Comparison of ENCODE assay signal across 5 fruit fly cellular contexts in the genomic region with DNA sequence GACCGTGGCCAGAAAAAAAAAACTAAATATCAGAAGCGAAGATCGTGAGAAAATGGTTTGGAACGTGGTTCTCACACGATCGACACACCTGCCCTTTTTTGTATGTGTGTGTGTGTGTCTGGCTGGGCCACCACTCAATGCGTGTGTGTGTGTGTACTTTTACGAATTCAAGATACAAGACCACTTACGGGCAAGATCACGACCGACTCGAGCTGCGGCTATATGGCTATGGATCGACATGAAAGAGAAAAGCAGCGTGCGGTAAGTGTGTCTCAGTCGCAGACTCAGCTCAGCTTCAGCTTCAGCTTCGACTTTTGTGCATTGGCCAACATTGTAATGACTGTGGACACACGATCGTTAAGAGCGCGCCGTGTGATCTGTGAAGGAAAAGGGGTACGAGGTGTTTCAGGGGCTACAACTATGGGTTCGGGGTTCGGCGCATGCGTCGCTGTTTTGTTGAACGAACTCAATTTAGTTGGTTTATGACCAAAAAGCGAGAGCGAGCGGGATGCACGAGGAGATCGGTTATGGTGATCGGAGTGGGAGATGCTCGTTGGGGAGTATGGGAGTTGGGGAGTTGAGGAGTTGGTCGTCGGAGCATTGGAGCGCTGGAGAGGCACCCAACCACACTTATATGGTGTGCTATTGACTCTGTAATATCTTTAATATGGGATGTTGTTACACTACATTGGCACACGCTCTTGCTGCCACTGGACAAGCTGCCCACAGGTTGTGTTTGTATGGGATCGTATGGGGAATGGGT.
TF ChIP-seq lines count a peak whose summit lies in the region.

No protein-coding gene starts in this region.

- no peak for TF ChIP-seq CTCF in whole organism, embryonic (GFP tag; optimal IDR thresholded peaks at IDR 0.05; lab: Kevin White, UChicago)

TF ChIP-seq in whole organism, 6 proteins besides CTCF, POLR2A, EP300 and RAD21:
- TF ChIP-seq Dll (optimal IDR thresholded peaks at IDR 0.05; lab: Kevin White, UChicago) (peak; percentile 0), pan (optimal IDR thresholded peaks at IDR 0.05; lab: Kevin White, UChicago) (no peak), EcR (GFP tag; optimal IDR thresholded peaks at IDR 0.05; lab: Kevin White, UChicago) (peak in 1 of 2 experiments; percentile 47)

TF ChIP-seq in whole organism, embryonic, 481 proteins besides CTCF, POLR2A, EP300 and RAD21 (continues in another document):
- TF ChIP-seq sc (optimal IDR thresholded peaks at IDR 0.05; lab: Kevin White, UChicago) (no peak), sc (GFP tag; optimal IDR thresholded peaks at IDR 0.05; lab: Kevin White, UChicago) (peak; percentile 12), mam (GFP tag; optimal IDR thresholded peaks at IDR 0.05; lab: Kevin White, UChicago) (no peak), cg (GFP tag; optimal IDR thresholded peaks at IDR 0.05; lab: Kevin White, UChicago) (peak; percentile 84), ara (GFP tag; IDR thresholded peaks at IDR 0.05; lab: Robert Waterston, UW) (0 out of 2 replicates have a peak, but pooled peaks have one; percentile 28), sens (GFP tag; lab: Kevin White, UChicago) (peak; percentile 76), Kr (GFP tag; optimal IDR thresholded peaks at IDR 0.05; lab: Kevin White, UChicago) (peak; percentile 70), Mrtf (GFP tag; IDR thresholded peaks at IDR 0.05; lab: Robert Waterston, UW) (0 out of 3 replicates have a peak, but pooled peaks have one; percentile 4), sd (tag; optimal IDR thresholded peaks at IDR 0.05; lab: Kevin White, UChicago) (peak; percentile 64), CG10431 (GFP tag; optimal IDR thresholded peaks at IDR 0.05; lab: Kevin White, UChicago) (no peak), gsb-n (tag; optimal IDR thresholded peaks at IDR 0.05; lab: Kevin White, UChicago) (peak; percentile 53), Med (GFP tag; lab: Kevin White, UChicago) (peak; percentile 71), Dip3 (GFP tag; optimal IDR thresholded peaks at IDR 0.05; lab: Kevin White, UChicago) (no peak), zen (tag; optimal IDR thresholded peaks at IDR 0.05; lab: Kevin White, UChicago) (peak; percentile 23), Hr3 (GFP tag; optimal IDR thresholded peaks at IDR 0.05; lab: Kevin White, UChicago) (no peak), Mes4 (GFP tag; optimal IDR thresholded peaks at IDR 0.05; lab: Kevin White, UChicago) (no peak), crp (GFP tag; optimal IDR thresholded peaks at IDR 0.05; lab: Kevin White, UChicago) (no peak), CG10654 (GFP tag; optimal IDR thresholded peaks at IDR 0.05; lab: Kevin White, UChicago) (no peak), da (GFP tag; optimal IDR thresholded peaks at IDR 0.05; lab: Kevin White, UChicago) (peak; percentile 26), CG13296 (GFP tag; optimal IDR thresholded peaks at IDR 0.05; lab: Kevin White, UChicago) (no peak)

TF ChIP-seq in whole organism, prepupa, 60 proteins besides CTCF, POLR2A, EP300 and RAD21:
- TF ChIP-seq CG9139 (GFP tag; optimal IDR thresholded peaks at IDR 0.05; lab: Kevin White, UChicago): no peak
- peak; percentile 6 for TF ChIP-seq Smox (GFP tag; optimal IDR thresholded peaks at IDR 0.05; lab: Kevin White, UChicago)
- TF ChIP-seq CG6276 (GFP tag; optimal IDR thresholded peaks at IDR 0.05; lab: Kevin White, UChicago): peak; percentile 4
- TF ChIP-seq cyc (GFP tag; optimal IDR thresholded peaks at IDR 0.05; lab: Kevin White, UChicago): no peak
- TF ChIP-seq lz (GFP tag; optimal IDR thresholded peaks at IDR 0.05; lab: Kevin White, UChicago): no peak
- TF ChIP-seq CG6792 (GFP tag; optimal IDR thresholded peaks at IDR 0.05; lab: Kevin White, UChicago): no peak
- TF ChIP-seq dsx (GFP tag; optimal IDR thresholded peaks at IDR 0.05; lab: Kevin White, UChicago; ENCODE audit: poor library complexity, severe bottlenecking): peak; percentile 99
- TF ChIP-seq svp (GFP tag; lab: Kevin White, UChicago): peak; percentile 9
- peak; percentile 75 for TF ChIP-seq Eip78C (GFP tag; lab: Kevin White, UChicago)
- TF ChIP-seq ss (GFP tag; optimal IDR thresholded peaks at IDR 0.05; lab: Kevin White, UChicago): peak in 1 of 2 experiments; percentile 78
- peak; percentile 39 for TF ChIP-seq Lpt (GFP tag; optimal IDR thresholded peaks at IDR 0.05; lab: Kevin White, UChicago)
- no peak for TF ChIP-seq Sox15 (GFP tag; optimal IDR thresholded peaks at IDR 0.05; lab: Kevin White, UChicago)
- peak; percentile 36 for TF ChIP-seq CG6854 (GFP tag; optimal IDR thresholded peaks at IDR 0.05; lab: Kevin White, UChicago)
- TF ChIP-seq net (GFP tag; optimal IDR thresholded peaks at IDR 0.05; lab: Kevin White, UChicago): peak; percentile 18
- peak; percentile 27 for TF ChIP-seq fkh (GFP tag; optimal IDR thresholded peaks at IDR 0.05; lab: Kevin White, UChicago)
- no peak for TF ChIP-seq fd85E (GFP tag; optimal IDR thresholded peaks at IDR 0.05; lab: Kevin White, UChicago)
- peak; percentile 50 for TF ChIP-seq Blimp-1 (GFP tag; optimal IDR thresholded peaks at IDR 0.05; lab: Kevin White, UChicago)
- TF ChIP-seq Met (GFP tag; optimal IDR thresholded peaks at IDR 0.05; lab: Kevin White, UChicago): peak; percentile 43

TF ChIP-seq in whole organism, pupa, 21 proteins besides CTCF, POLR2A, EP300 and RAD21:
- TF ChIP-seq EcR (GFP tag; optimal IDR thresholded peaks at IDR 0.05; lab: Kevin White, UChicago) (peak; percentile 53), CG13204 (GFP tag; optimal IDR thresholded peaks at IDR 0.05; lab: Kevin White, UChicago) (peak; percentile 75), fd96Ca (GFP tag; IDR thresholded peaks at IDR 0.05; lab: Robert Waterston, UW) (no peak), Pif1B (GFP tag; optimal IDR thresholded peaks at IDR 0.05; lab: Kevin White, UChicago) (peak; percentile 38), Pif1A (GFP tag; optimal IDR thresholded peaks at IDR 0.05; lab: Kevin White, UChicago) (peak; percentile 24)
TF ChIP-seq in whole organism, pupa: peak in this region for 4.

TF ChIP-seq in whole organism, wandering third instar larva, 38 proteins besides CTCF, POLR2A, EP300 and RAD21:
- TF ChIP-seq psq (GFP tag; optimal IDR thresholded peaks at IDR 0.05; lab: Kevin White, UChicago) (peak; percentile 51), Dif (GFP tag; optimal IDR thresholded peaks at IDR 0.05; lab: Kevin White, UChicago; ENCODE audit: partially characterized antibody) (peak; percentile 28), Mio (GFP tag; optimal IDR thresholded peaks at IDR 0.05; lab: Kevin White, UChicago) (no peak), Hr83 (GFP tag; optimal IDR thresholded peaks at IDR 0.05; lab: Kevin White, UChicago; ENCODE audit: poor library complexity, severe bottlenecking) (peak; percentile 70), brk (GFP tag; optimal IDR thresholded peaks at IDR 0.05; lab: Kevin White, UChicago) (peak; percentile 71), jim (GFP tag; optimal IDR thresholded peaks at IDR 0.05; lab: Kevin White, UChicago) (peak; percentile 49), Vsx2 (GFP tag; optimal IDR thresholded peaks at IDR 0.05; lab: Kevin White, UChicago; ENCODE audit: partially characterized antibody) (no peak), Sp1 (GFP tag; optimal IDR thresholded peaks at IDR 0.05; lab: Kevin White, UChicago) (peak; percentile 1), fru (GFP tag; optimal IDR thresholded peaks at IDR 0.05; lab: Kevin White, UChicago) (peak; percentile 35), usp (GFP tag; optimal IDR thresholded peaks at IDR 0.05; lab: Kevin White, UChicago) (no peak), h (GFP tag; optimal IDR thresholded peaks at IDR 0.05; lab: Kevin White, UChicago) (peak; percentile 60), ey (GFP tag; optimal IDR thresholded peaks at IDR 0.05; lab: Kevin White, UChicago) (no peak), CG9705 (GFP tag; optimal IDR thresholded peaks at IDR 0.05; lab: Kevin White, UChicago) (no peak)
